Worm (Caenorhabditis elegans) whole organism, early embryonic: ENCODE measurements around the gene M05D6.2.

ENCODE experiments used
- B0310.2 ChIP-seq: sonication (generic microtip); optimal IDR thresholded peaks from 2 replicates; lab custom pipeline; 2016; ENCODE audit warnings: mild to moderate bottlenecking, missing genetic modification characterization, missing compliant biosample characterization
- F13C5.2 ChIP-seq: sonication (generic microtip); optimal IDR thresholded peaks from 2 replicates; lab custom pipeline; 2017; ENCODE audit warnings: mild to moderate bottlenecking, missing genetic modification characterization, inconsistent platforms, missing compliant biosample characterization
- aly-1 ChIP-seq: sonication (generic microtip); optimal IDR thresholded peaks from 2 replicates; lab custom pipeline; 2016; ENCODE audit warnings: missing genetic modification characterization, missing compliant biosample characterization
- ama-1 ChIP-seq: fragments of 150-350 bp; optimal IDR thresholded peaks from 2 replicates; lab custom pipeline; 2014
- ceh-13 ChIP-seq: fragments of 200-800 bp; sonication (Bioruptor generic); optimal IDR thresholded peaks from 2 replicates; lab custom pipeline; 2018; ENCODE audit warnings: mild to moderate bottlenecking, missing genetic modification characterization, missing compliant biosample characterization
- ceh-36 ChIP-seq: sonication (generic microtip); optimal IDR thresholded peaks from 2 replicates; lab custom pipeline; 2016; ENCODE audit warnings: missing genetic modification characterization, inconsistent platforms, missing compliant biosample characterization
- ets-7 ChIP-seq: sonication (generic microtip); optimal IDR thresholded peaks from 2 replicates; lab custom pipeline; 2016; ENCODE audit warnings: missing genotype, missing genetic modification characterization, missing compliant biosample characterization
- flt-1 ChIP-seq: fragments of 200-800 bp; sonication (Bioruptor generic); IDR thresholded peaks from 2 replicates; pipeline ENCODE4 v1.3.6; 2022; ENCODE audit warnings: missing genetic modification characterization, missing compliant biosample characterization
- hmbx-1 ChIP-seq: sonication (generic microtip); optimal IDR thresholded peaks from 2 replicates; lab custom pipeline; 2016; ENCODE audit warnings: mild to moderate bottlenecking, missing genetic modification characterization, missing compliant biosample characterization
- hmg-4 ChIP-seq: fragments of 200-800 bp; sonication (Bioruptor generic); optimal IDR thresholded peaks from 2 replicates; lab custom pipeline; 2018; ENCODE audit warnings: mild to moderate bottlenecking, missing genetic modification characterization, missing compliant biosample characterization
- hnd-1 ChIP-seq: sonication (generic microtip); optimal IDR thresholded peaks from 2 replicates; lab custom pipeline; 2016; ENCODE audit warnings: missing genetic modification characterization, missing compliant biosample characterization
- pes-1 ChIP-seq: fragments of 200-800 bp; sonication (Bioruptor generic); IDR thresholded peaks from 2 replicates; pipeline ENCODE4 v1.3.6; 2022; ENCODE audit warnings: missing genetic modification reagents, missing genetic modification characterization, missing compliant biosample characterization
- scrt-1 ChIP-seq: fragments of 200-800 bp; sonication (Bioruptor generic); IDR thresholded peaks from 2 replicates; pipeline ENCODE4 v1.3.6; 2022; ENCODE audit warnings: missing genetic modification characterization, missing compliant biosample characterization
- sea-1 ChIP-seq: fragments of 200-800 bp; sonication (Bioruptor generic); conservative IDR thresholded peaks from 2 replicates; pipeline ENCODE4 v1.3.6; 2022; ENCODE audit warnings: missing genetic modification characterization, missing compliant biosample characterization
- tbx-11 ChIP-seq: fragments of 200-800 bp; sonication (Bioruptor generic); IDR thresholded peaks from 2 replicates; pipeline ENCODE4 v1.3.6; 2022; ENCODE audit warnings: missing genetic modification characterization, missing compliant biosample characterization
- tbx-37 ChIP-seq: fragments of 200-800 bp; sonication (Bioruptor generic); conservative IDR thresholded peaks from 2 replicates; pipeline ENCODE4 v1.3.6; 2022; ENCODE audit warnings: missing genetic modification reagents, missing genetic modification characterization, missing compliant biosample characterization
- tra-4 ChIP-seq: sonication (generic microtip); optimal IDR thresholded peaks from 2 replicates; lab custom pipeline; 2017; ENCODE audit warnings: missing genetic modification characterization, missing compliant biosample characterization

M05D6.2 gene

ce11 chrII:8504074-8504724 is 36.3 kb downstream of the M05D6.2 start:
- no peak for TF ChIP-seq hnd-1
- TF ChIP-seq hmg-4, result no peak
- no peak for TF ChIP-seq flt-1 (GFP tag; lab: Robert Waterston, UW)
- TF ChIP-seq scrt-1 (GFP tag; lab: Robert Waterston, UW), result no peak
- no peak for TF ChIP-seq B0310.2 (tag; lab: Kevin White, UChicago)
- no peak for TF ChIP-seq tbx-37 (GFP tag; lab: Robert Waterston, UW)
- no peak for TF ChIP-seq ets-7 (tag; lab: Kevin White, UChicago)
- no peak for TF ChIP-seq sea-1 (GFP tag; lab: Robert Waterston, UW)
- no peak for TF ChIP-seq aly-1 (tag; lab: Kevin White, UChicago)
- no peak for TF ChIP-seq tbx-11 (GFP tag; lab: Robert Waterston, UW)
- TF ChIP-seq ama-1 (lab: Kevin White, UChicago), result no peak
- no peak for TF ChIP-seq tra-4
- TF ChIP-seq ceh-36, result no peak

ce11 chrII:8506759-8507158 is 38.9 kb downstream of the M05D6.2 start:
- no peak for TF ChIP-seq hnd-1

- TF ChIP-seq ceh-36 (no peak), hmg-4 (no peak), scrt-1 (GFP tag; lab: Robert Waterston, UW) (no peak), ets-7 (tag; lab: Kevin White, UChicago) (no peak), ceh-13 (GFP tag; lab: Kevin White, UChicago) (no peak), hmbx-1 (tag; lab: Kevin White, UChicago) (no peak), hnd-1 (no peak), sea-1 (GFP tag; lab: Robert Waterston, UW) (no peak), tra-4 (no peak), pes-1 (GFP tag; lab: Robert Waterston, UW) (no peak), B0310.2 (tag; lab: Kevin White, UChicago) (no peak)
Observed at ce11 chrII:8508956-8509355, 41.0 kb downstream of the M05D6.2 start, which contains the start of gene T13H5.1. Gene T13H5.1, minus strand, starts transcription at chrII:8509056.

- TF ChIP-seq hnd-1 (no peak), tbx-11 (GFP tag; lab: Robert Waterston, UW) (no peak), aly-1 (tag; lab: Kevin White, UChicago) (no peak), ama-1 (lab: Kevin White, UChicago) (no peak), ets-7 (tag; lab: Kevin White, UChicago) (no peak), scrt-1 (GFP tag; lab: Robert Waterston, UW) (no peak), tra-4 (no peak), F13C5.2 (no peak), ceh-13 (GFP tag; lab: Kevin White, UChicago) (no peak)
Observed at ce11 chrII:8514729-8515128, 46.8 kb downstream of the M05D6.2 start, which contains the start of gene ctg-2. Gene ctg-2, plus strand, starts transcription at chrII:8515054.

- TF ChIP-seq sea-1 (GFP tag; lab: Robert Waterston, UW) (no peak), tbx-37 (GFP tag; lab: Robert Waterston, UW) (no peak), pes-1 (GFP tag; lab: Robert Waterston, UW) (no peak), aly-1 (tag; lab: Kevin White, UChicago) (no peak), hmbx-1 (tag; lab: Kevin White, UChicago) (no peak), ceh-36 (no peak), scrt-1 (GFP tag; lab: Robert Waterston, UW) (no peak), F13C5.2 (no peak), ama-1 (lab: Kevin White, UChicago) (no peak), tra-4 (no peak), ets-7 (tag; lab: Kevin White, UChicago) (no peak), hnd-1 (no peak), B0310.2 (tag; lab: Kevin White, UChicago) (no peak), ceh-13 (GFP tag; lab: Kevin White, UChicago) (no peak), tbx-11 (GFP tag; lab: Robert Waterston, UW) (no peak)
Observed at ce11 chrII:8515521-8515920, 47.6 kb downstream of the M05D6.2 start.

- TF ChIP-seq F13C5.2 (peak; percentile 5), tbx-37 (GFP tag; lab: Robert Waterston, UW) (peak; percentile 46; the same call in 1 of the 2 replicates), scrt-1 (GFP tag; lab: Robert Waterston, UW) (no peak), ceh-36 (no peak), tra-4 (no peak), flt-1 (GFP tag; lab: Robert Waterston, UW) (0 out of 2 replicates have a peak, but pooled peaks have one; percentile 31), sea-1 (GFP tag; lab: Robert Waterston, UW) (no peak), tbx-11 (GFP tag; lab: Robert Waterston, UW) (no peak), aly-1 (tag; lab: Kevin White, UChicago) (no peak), ceh-13 (GFP tag; lab: Kevin White, UChicago) (no peak), hnd-1 (no peak), ets-7 (tag; lab: Kevin White, UChicago) (no peak), ama-1 (lab: Kevin White, UChicago) (no peak), B0310.2 (tag; lab: Kevin White, UChicago) (no peak), hmbx-1 (tag; lab: Kevin White, UChicago) (no peak), hmg-4 (no peak), pes-1 (GFP tag; lab: Robert Waterston, UW) (no peak)
Observed at ce11 chrII:8516783-8517182, 48.9 kb downstream of the M05D6.2 start, which contains the start of gene rnh-2. Gene rnh-2, plus strand, starts transcription at chrII:8517150.

DNA sequence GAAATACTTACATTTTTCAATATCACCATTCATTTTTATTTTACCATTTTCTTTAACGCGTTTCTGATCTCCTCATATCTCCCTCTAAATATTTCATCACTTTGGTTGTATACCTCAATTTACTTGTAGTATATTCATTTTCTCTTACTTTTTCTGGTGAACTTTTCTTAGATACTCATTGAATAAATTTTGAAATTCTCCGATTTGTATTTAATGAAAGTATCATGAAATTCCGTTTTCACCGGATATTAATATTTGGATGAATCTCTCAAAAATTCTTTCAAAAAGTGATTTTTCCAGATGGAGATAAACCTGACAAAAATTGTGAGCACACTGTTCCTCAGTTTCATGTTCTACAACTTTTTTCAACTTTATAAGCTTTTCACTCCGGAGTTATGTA is 50.3 kb downstream of the M05D6.2 start, which contains the start of gene T13H5.8:
TSS of gene T13H5.8 (plus strand) at position 301 of the 400 bp plus-strand sequence.
- no peak for TF ChIP-seq tbx-37 (GFP tag; lab: Robert Waterston, UW)
- no peak for TF ChIP-seq B0310.2 (tag; lab: Kevin White, UChicago)
- no peak for TF ChIP-seq pes-1 (GFP tag; lab: Robert Waterston, UW)
- no peak for TF ChIP-seq hmg-4
- no peak for TF ChIP-seq aly-1 (tag; lab: Kevin White, UChicago)
- TF ChIP-seq flt-1 (GFP tag; lab: Robert Waterston, UW), result no peak
- TF ChIP-seq ceh-13 (GFP tag; lab: Kevin White, UChicago), result no peak
- no peak for TF ChIP-seq F13C5.2
- TF ChIP-seq hmbx-1 (tag; lab: Kevin White, UChicago), result no peak
- no peak for TF ChIP-seq sea-1 (GFP tag; lab: Robert Waterston, UW)
- TF ChIP-seq hnd-1, result no peak
- TF ChIP-seq tbx-11 (GFP tag; lab: Robert Waterston, UW), result no peak
- no peak for TF ChIP-seq ets-7 (tag; lab: Kevin White, UChicago)
- no peak for TF ChIP-seq ceh-36
- TF ChIP-seq tra-4, result no peak
- no peak for TF ChIP-seq scrt-1 (GFP tag; lab: Robert Waterston, UW)
